Worm (Caenorhabditis elegans): ENCODE results near the gene srw-34.

DNA sequence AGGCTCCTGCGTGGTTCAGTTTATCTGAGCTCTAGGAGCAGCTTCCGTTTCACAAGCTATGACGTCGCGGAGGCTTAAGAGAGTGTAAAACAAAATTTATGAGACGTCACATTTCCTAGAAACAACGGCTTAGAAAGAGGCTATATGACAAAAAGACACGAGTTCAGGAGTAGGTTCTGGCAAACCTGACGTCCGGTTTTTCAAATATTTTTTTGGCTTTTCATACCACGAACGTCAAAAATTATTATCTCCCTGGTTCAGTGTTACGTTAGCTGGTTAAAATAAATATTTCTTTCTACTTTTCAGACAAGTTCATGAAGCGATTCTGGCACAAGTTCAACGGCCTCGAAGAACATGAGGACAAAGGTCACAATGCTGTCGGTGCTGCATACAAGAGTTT, 5.7 kb upstream of the srw-34 start, which contains the start of gene F36D3.16:
- TF ChIP-seq zag-1 (tag; optimal IDR thresholded peaks at IDR 0.05) (no peak), aly-2 (tag; optimal IDR thresholded peaks at IDR 0.05) (no peak), elt-3 (tag; optimal IDR thresholded peaks at IDR 0.05) (no peak), nhr-237 (tag; optimal IDR thresholded peaks at IDR 0.05) (no peak), lin-13 (GFP tag; optimal IDR thresholded peaks at IDR 0.05) (no peak), fos-1 (tag; optimal IDR thresholded peaks at IDR 0.05) (no peak), ztf-11 (tag; optimal IDR thresholded peaks at IDR 0.05) (no peak), nhr-11 (tag; optimal IDR thresholded peaks at IDR 0.05) (no peak), lsy-2 (tag; optimal IDR thresholded peaks at IDR 0.05) (no peak), nhr-77 (tag; optimal IDR thresholded peaks at IDR 0.05) (no peak), unc-39 (tag; optimal IDR thresholded peaks at IDR 0.05) (no peak), egl-27 (tag; optimal IDR thresholded peaks at IDR 0.05) (no peak), mdl-1 (tag; optimal IDR thresholded peaks at IDR 0.05) (no peak), elt-1 (tag; optimal IDR thresholded peaks at IDR 0.05) (no peak)
